Worm (Caenorhabditis elegans): ENCODE data around the gene F36H5.9.

Gene F36H5.9

ce11 chrII:1756072-1756471, 3.2 kb upstream of the F36H5.9 start, which contains the start of gene F36H5.17:
TSS of gene F36H5.17 (minus strand) at chrII:1756172.
- TF ChIP-seq C04F5.9 (tag; optimal IDR thresholded peaks at IDR 0.05) (no peak), irx-1 (tag; optimal IDR thresholded peaks at IDR 0.05) (no peak), rnt-1 (tag; optimal IDR thresholded peaks at IDR 0.05) (no peak), lin-39 (tag; optimal IDR thresholded peaks at IDR 0.05) (no peak), ceh-63 (GFP tag; optimal IDR thresholded peaks at IDR 0.05) (no peak), jun-1 (tag; optimal IDR thresholded peaks at IDR 0.05) (no peak), aha-1 (tag; optimal IDR thresholded peaks at IDR 0.05) (no peak), efl-1 (optimal IDR thresholded peaks at IDR 0.05) (no peak), efl-1 (GFP tag; optimal IDR thresholded peaks at IDR 0.05 in 1 of 2) (no peak), lir-3 (tag; optimal IDR thresholded peaks at IDR 0.05; ENCODE audit: poor library complexity) (no peak), snu-23 (GFP tag; optimal IDR thresholded peaks at IDR 0.05) (no peak), pqm-1 (tag; optimal IDR thresholded peaks at IDR 0.05) (no peak), alr-1 (tag; optimal IDR thresholded peaks at IDR 0.05; ENCODE audit: borderline replicate concordance) (no peak), fos-1 (tag; optimal IDR thresholded peaks at IDR 0.05) (no peak), nhr-19 (GFP tag; conservative IDR thresholded peaks at IDR 0.05) (no peak), pag-3 (tag; optimal IDR thresholded peaks at IDR 0.05; ENCODE audit: borderline replicate concordance, insufficient read depth) (no peak), unc-30 (tag; optimal IDR thresholded peaks at IDR 0.05) (no peak)

ce11 chrII:1750413-1750812, 2.5 kb downstream of the F36H5.9 start, which contains the start of the genes F36H5.13 and F36H5.8:
TSS of gene F36H5.13 (minus strand) at chrII:1750513.
TSS of gene F36H5.8 (minus strand) at chrII:1750686.
- TF ChIP-seq nhr-77 (tag; optimal IDR thresholded peaks at IDR 0.05) (no peak), swsn-7 (tag; optimal IDR thresholded peaks at IDR 0.05) (no peak), pax-3 (tag; optimal IDR thresholded peaks at IDR 0.05) (no peak), hlh-17 (GFP tag; optimal IDR thresholded peaks at IDR 0.05; ENCODE audit: borderline replicate concordance) (no peak), lin-14 (GFP tag; optimal IDR thresholded peaks at IDR 0.05) (no peak), nhr-11 (tag; optimal IDR thresholded peaks at IDR 0.05) (no peak), efl-3 (GFP tag; optimal IDR thresholded peaks at IDR 0.05) (no peak), vab-15 (tag; optimal IDR thresholded peaks at IDR 0.05) (no peak), lin-39 (tag; optimal IDR thresholded peaks at IDR 0.05) (no peak), pag-3 (tag; optimal IDR thresholded peaks at IDR 0.05; ENCODE audit: borderline replicate concordance, insufficient read depth) (no peak), pqm-1 (tag; optimal IDR thresholded peaks at IDR 0.05) (no peak), C04F5.9 (tag; optimal IDR thresholded peaks at IDR 0.05) (no peak), unc-98 (GFP tag; IDR thresholded peaks at IDR 0.05) (no peak)

DNA sequence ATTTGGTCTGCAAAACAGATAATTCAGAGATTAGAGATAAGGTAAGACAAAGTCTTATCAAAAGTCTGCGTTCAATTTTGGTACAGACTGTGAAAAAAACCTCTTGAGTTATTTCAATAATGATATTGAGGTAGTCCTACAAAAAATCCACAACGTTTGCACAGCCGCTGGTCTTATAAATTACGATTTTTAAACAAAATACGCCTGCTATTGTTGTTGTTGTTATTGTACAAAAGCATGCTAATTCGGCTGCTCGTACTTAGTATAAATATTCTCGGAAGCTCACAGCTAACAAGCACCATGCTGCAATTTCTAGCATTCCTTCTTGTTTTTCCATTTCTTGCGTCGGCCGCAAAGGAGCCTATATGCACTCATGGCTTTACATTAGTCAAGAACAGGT, 8.7 kb downstream of the F36H5.9 start, which contains the start of gene clec-19:
clec-19 (plus strand) TSS at position 301 of the 400 bp plus-strand sequence.
- TF ChIP-seq blmp-1 (tag; optimal IDR thresholded peaks at IDR 0.05) = no peak
- TF ChIP-seq fos-1 (tag; optimal IDR thresholded peaks at IDR 0.05) = no peak
- TF ChIP-seq ceh-82 (tag; optimal IDR thresholded peaks at IDR 0.05) = no peak
- no peak for TF ChIP-seq dsc-1 (tag; optimal IDR thresholded peaks at IDR 0.05)

DNA sequence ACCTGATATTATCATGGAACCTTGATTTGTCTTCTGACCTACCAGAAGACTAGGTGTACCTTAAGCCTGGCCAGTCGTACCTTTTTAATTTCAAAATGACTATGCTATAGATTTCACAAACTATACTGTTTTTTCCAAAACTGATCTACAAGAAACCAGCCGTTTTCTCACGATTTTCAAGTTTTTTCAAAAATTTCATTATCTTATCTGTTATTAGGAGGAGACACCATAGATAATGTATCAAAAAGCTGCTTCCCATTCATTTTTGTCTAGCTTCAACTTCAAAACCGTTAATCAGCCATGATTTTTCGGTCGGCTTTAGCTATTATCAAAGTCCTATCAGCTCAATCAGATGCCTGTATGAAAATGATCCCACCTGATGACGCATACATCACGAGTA, 10.4 kb downstream of the F36H5.9 start, which contains the start of gene F36H5.12:
F36H5.12 (plus strand) TSS at position 301 of the 400 bp plus-strand sequence.
- TF ChIP-seq unc-98 (GFP tag; IDR thresholded peaks at IDR 0.05) (no peak), fkh-4 (tag; optimal IDR thresholded peaks at IDR 0.05; ENCODE audit: borderline replicate concordance) (no peak), rnt-1 (tag; optimal IDR thresholded peaks at IDR 0.05) (no peak), ceh-90 (tag; optimal IDR thresholded peaks at IDR 0.05) (no peak), ces-1 (GFP tag; optimal IDR thresholded peaks at IDR 0.05) (no peak), hlh-4 (tag; optimal IDR thresholded peaks at IDR 0.05) (no peak), irx-1 (tag; optimal IDR thresholded peaks at IDR 0.05) (no peak), hpl-2 (GFP tag; optimal IDR thresholded peaks at IDR 0.05) (no peak), isw-1 (GFP tag; IDR thresholded peaks at IDR 0.05) (no peak), elt-2 (tag; optimal IDR thresholded peaks at IDR 0.05) (no peak), ceh-63 (GFP tag; optimal IDR thresholded peaks at IDR 0.05) (no peak), tlp-1 (tag; optimal IDR thresholded peaks at IDR 0.05) (no peak), fkh-10 (GFP tag; optimal IDR thresholded peaks at IDR 0.05) (no peak), unc-30 (tag; optimal IDR thresholded peaks at IDR 0.05) (no peak), mep-1 (tag; optimal IDR thresholded peaks at IDR 0.05) (no peak)

Data from whole organism, L1 larva.